Fruit fly (Drosophila melanogaster): Measurements from ENCODE around the gene Spase22-23.

Gene Spase22-23

DNA sequence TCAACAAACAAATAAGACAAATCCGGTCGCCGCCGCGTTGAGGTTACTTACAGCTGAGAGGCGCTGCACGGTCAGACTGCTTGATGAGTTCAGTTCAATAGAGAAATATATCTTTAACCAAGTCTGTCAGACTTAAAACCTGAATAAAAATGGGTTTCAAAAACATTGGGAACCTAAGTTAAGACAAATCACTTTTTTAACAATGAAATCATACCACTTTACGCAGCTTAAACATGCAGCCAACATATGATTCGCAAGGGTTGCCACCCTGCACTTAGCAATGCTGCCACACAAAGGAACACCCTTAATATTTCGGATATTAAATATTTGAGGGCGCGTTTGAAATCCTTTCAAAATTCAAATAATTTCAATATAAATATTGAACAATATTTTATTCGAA lies 41.2 kb downstream of the Spase22-23 start, which contains the start of gene CG5515 (continued):
- TF ChIP-seq spab (GFP tag; optimal IDR thresholded peaks at IDR 0.05) (no peak), CG3032 (tag; optimal IDR thresholded peaks at IDR 0.05) (peak; percentile 48), Sox15 (GFP tag; optimal IDR thresholded peaks at IDR 0.05) (peak; percentile 64), CG6276 (GFP tag; optimal IDR thresholded peaks at IDR 0.05) (no peak), CG11762 (GFP tag; optimal IDR thresholded peaks at IDR 0.05; ENCODE audit: insufficient read depth) (peak; percentile 26), OdsH (GFP tag; optimal IDR thresholded peaks at IDR 0.05) (peak; percentile 73), CG6808 (GFP tag; optimal IDR thresholded peaks at IDR 0.05) (no peak), Hr39 (GFP tag; optimal IDR thresholded peaks at IDR 0.05) (peak; percentile 82), Eip75B (GFP tag; optimal IDR thresholded peaks at IDR 0.05) (no peak), achi (GFP tag; optimal IDR thresholded peaks at IDR 0.05) (no peak), Hr4 (GFP tag; optimal IDR thresholded peaks at IDR 0.05) (peak; percentile 78), CG31627 (GFP tag; optimal IDR thresholded peaks at IDR 0.05) (peak; percentile 80), CG8119 (GFP tag; IDR thresholded peaks at IDR 0.05) (peak; percentile 35; the same call in 1 of the 3 replicates), CG15336 (GFP tag; IDR thresholded peaks at IDR 0.05) (no peak), CG3919 (GFP tag; optimal IDR thresholded peaks at IDR 0.05) (no peak), CG8632 (GFP tag; optimal IDR thresholded peaks at IDR 0.05) (peak; percentile 22), dac (GFP tag; optimal IDR thresholded peaks at IDR 0.05) (peak; percentile 14), cyc (GFP tag; optimal IDR thresholded peaks at IDR 0.05) (peak; percentile 57), CG16779 (tag; optimal IDR thresholded peaks at IDR 0.05) (no peak)

- no peak for TF ChIP-seq pdm3 (GFP tag; optimal IDR thresholded peaks at IDR 0.05)
- TF ChIP-seq Eip78C (GFP tag): peak; percentile 34
- no peak for TF ChIP-seq CG3919 (GFP tag; optimal IDR thresholded peaks at IDR 0.05)
- TF ChIP-seq ss (GFP tag; optimal IDR thresholded peaks at IDR 0.05): no peak
- TF ChIP-seq esn (GFP tag; optimal IDR thresholded peaks at IDR 0.05): no peak
- TF ChIP-seq Ets21C (GFP tag; optimal IDR thresholded peaks at IDR 0.05): no peak
- TF ChIP-seq Eip93F (GFP tag; optimal IDR thresholded peaks at IDR 0.05): no peak
These were observed 43.6 kb downstream of the Spase22-23 start, which contains the start of gene mora for dm6 chr3R:24186188-24186587. Gene mora, plus strand, starts transcription at chr3R:24186359.
